Fruit fly (Drosophila melanogaster) whole organism, prepupa: ENCODE data around the gene CG4520.

Source experiments
- Blimp-1 ChIP-seq: fragments of 200-800 bp; sonication (Bioruptor generic); optimal IDR thresholded peaks from 3 replicates; lab custom pipeline; 2017; ENCODE audit warnings: missing biosample characterization, missing genetic modification characterization, mild to moderate bottlenecking, moderate library complexity, missing genetic modification reagents
- CG10669 ChIP-seq: fragments of 200-800 bp; sonication (Bioruptor generic); optimal IDR thresholded peaks from 3 replicates; lab custom pipeline; 2018; ENCODE audit warnings: missing biosample characterization, mild to moderate bottlenecking, missing genetic modification characterization, moderate library complexity
- CG11762 ChIP-seq: fragments of 200-800 bp; sonication (Bioruptor generic); optimal IDR thresholded peaks from 3 replicates; lab custom pipeline; 2016; ENCODE audit warnings: missing biosample characterization, missing genetic modification characterization; ENCODE audit not compliant: insufficient read depth
- CG11902 ChIP-seq: fragments of 200-800 bp; sonication (Bioruptor generic); optimal IDR thresholded peaks from 3 replicates; lab custom pipeline; 2016; ENCODE audit warnings: missing biosample characterization, missing genetic modification characterization
- CG15336 ChIP-seq: fragments of 200-800 bp; sonication (Bioruptor generic); IDR thresholded peaks from 2 replicates; pipeline ENCODE4 v1.3.6; 2022; ENCODE audit warnings: missing biosample characterization, missing genetic modification characterization
- CG1621 ChIP-seq: fragments of 200-800 bp; sonication (Bioruptor generic); optimal IDR thresholded peaks from 3 replicates; lab custom pipeline; 2018; ENCODE audit warnings: missing biosample characterization, mild to moderate bottlenecking, missing genetic modification characterization
- CG16779 ChIP-seq: fragments of 200-800 bp; sonication (Bioruptor generic); optimal IDR thresholded peaks from 3 replicates; lab custom pipeline; 2017; ENCODE audit warnings: missing biosample characterization, mild to moderate bottlenecking, missing genetic modification characterization
- CG3032 ChIP-seq: fragments of 200-800 bp; optimal IDR thresholded peaks from 2 replicates; lab custom pipeline; 2019; ENCODE audit warnings: missing biosample characterization, mild to moderate bottlenecking, missing genetic modification characterization, moderate library complexity
- CG31627 ChIP-seq: fragments of 200-800 bp; sonication (Bioruptor generic); optimal IDR thresholded peaks from 3 replicates; lab custom pipeline; 2016; ENCODE audit warnings: missing biosample characterization, missing genetic modification characterization
- CG34406 ChIP-seq: fragments of 200-800 bp; sonication (Bioruptor generic); optimal IDR thresholded peaks from 3 replicates; lab custom pipeline; 2016; ENCODE audit warnings: missing biosample characterization, missing genetic modification characterization
- CG3919 ChIP-seq: fragments of 200-800 bp; sonication (Bioruptor generic); optimal IDR thresholded peaks from 3 replicates; lab custom pipeline; 2016; ENCODE audit warnings: missing biosample characterization, missing genetic modification characterization
- CG4318 ChIP-seq: fragments of 200-800 bp; sonication (Bioruptor generic); optimal IDR thresholded peaks from 3 replicates; lab custom pipeline; 2017; ENCODE audit warnings: missing biosample characterization, mild to moderate bottlenecking, missing genetic modification characterization
- CG6163 ChIP-seq: fragments of 200-800 bp; sonication (Bioruptor generic); IDR thresholded peaks from 3 replicates; pipeline ENCODE4 v1.3.6; 2022; ENCODE audit warnings: missing biosample characterization, missing genetic modification characterization
- CG6276 ChIP-seq: fragments of 200-800 bp; sonication (Bioruptor generic); optimal IDR thresholded peaks from 2 replicates; lab custom pipeline; 2017; ENCODE audit warnings: missing biosample characterization, mild to moderate bottlenecking, missing genetic modification characterization
- CG6792 ChIP-seq: fragments of 200-800 bp; sonication (Bioruptor generic); optimal IDR thresholded peaks from 3 replicates; lab custom pipeline; 2016; ENCODE audit warnings: missing biosample characterization, missing genetic modification characterization
- CG6808 ChIP-seq: fragments of 200-800 bp; sonication (Bioruptor generic); optimal IDR thresholded peaks from 3 replicates; lab custom pipeline; 2017; ENCODE audit warnings: missing biosample characterization, missing genetic modification characterization, mild to moderate bottlenecking, moderate library complexity, missing genetic modification reagents
- CG7368 ChIP-seq: fragments of 200-800 bp; sonication (Bioruptor generic); optimal IDR thresholded peaks from 3 replicates; lab custom pipeline; 2016; ENCODE audit warnings: missing biosample characterization, missing genetic modification characterization
- CG8319 ChIP-seq: fragments of 200-800 bp; sonication (Bioruptor generic); optimal IDR thresholded peaks from 3 replicates; lab custom pipeline; 2016; ENCODE audit warnings: missing biosample characterization, missing genetic modification characterization
- CG8632 ChIP-seq: fragments of 200-800 bp; sonication (Bioruptor generic); optimal IDR thresholded peaks from 3 replicates; lab custom pipeline; 2016; ENCODE audit warnings: missing biosample characterization, missing genetic modification characterization
- CG9139 ChIP-seq: fragments of 200-800 bp; sonication (Bioruptor generic); optimal IDR thresholded peaks from 3 replicates; lab custom pipeline; 2017; ENCODE audit warnings: missing biosample characterization, mild to moderate bottlenecking, missing genetic modification characterization
- Eip75B ChIP-seq: fragments of 200-800 bp; sonication (Bioruptor generic); optimal IDR thresholded peaks from 3 replicates; lab custom pipeline; 2016; ENCODE audit warnings: missing biosample characterization, missing genetic modification characterization
- Eip78C ChIP-seq: fragments of 200-800 bp; sonication (Bioruptor generic); peaks from one replicate; lab custom pipeline; 2016; ENCODE audit warnings: missing biosample characterization, missing genetic modification characterization
- Eip93F ChIP-seq: fragments of 200-800 bp; sonication (Bioruptor generic); optimal IDR thresholded peaks from 2 replicates; lab custom pipeline; 2016; ENCODE audit warnings: missing biosample characterization, mild to moderate bottlenecking, missing genetic modification characterization
- Ets21C ChIP-seq: fragments of 200-800 bp; sonication (Bioruptor generic); optimal IDR thresholded peaks from 3 replicates; lab custom pipeline; 2016; ENCODE audit warnings: missing biosample characterization, missing genetic modification characterization
- Ets96B ChIP-seq: fragments of 200-800 bp; optimal IDR thresholded peaks from 2 replicates; lab custom pipeline; 2019; ENCODE audit warnings: missing biosample characterization, mild to moderate bottlenecking, missing genetic modification characterization, moderate library complexity
- Gug ChIP-seq: fragments of 200-800 bp; sonication (Bioruptor generic); IDR thresholded peaks from 2 replicates; pipeline ENCODE4 v1.3.6; 2022; ENCODE audit warnings: missing biosample characterization, missing genetic modification characterization
- Hr38 ChIP-seq: sonication (Bioruptor generic); optimal IDR thresholded peaks from 2 replicates; lab custom pipeline; 2016; ENCODE audit warnings: missing biosample characterization, missing genetic modification characterization
- Hr4 ChIP-seq: fragments of 200-800 bp; sonication (Bioruptor generic); optimal IDR thresholded peaks from 3 replicates; lab custom pipeline; 2016; ENCODE audit warnings: missing biosample characterization, missing genetic modification characterization
- Met ChIP-seq: fragments of 200-800 bp; sonication (Bioruptor generic); optimal IDR thresholded peaks from 3 replicates; lab custom pipeline; 2016; ENCODE audit warnings: missing biosample characterization, missing genetic modification characterization
- Smox ChIP-seq: fragments of 200-800 bp; sonication (Bioruptor generic); optimal IDR thresholded peaks from 3 replicates; lab custom pipeline; 2016; ENCODE audit warnings: missing biosample characterization, missing genetic modification characterization
- Sox102F ChIP-seq: fragments of 200-800 bp; sonication (Bioruptor generic); optimal IDR thresholded peaks from 2 replicates; lab custom pipeline; 2016; ENCODE audit warnings: missing biosample characterization, mild to moderate bottlenecking, missing genetic modification characterization
- Sox15 ChIP-seq: fragments of 200-800 bp; sonication (Bioruptor generic); optimal IDR thresholded peaks from 3 replicates; lab custom pipeline; 2016; ENCODE audit warnings: missing biosample characterization, missing genetic modification characterization
- acj6 ChIP-seq: fragments of 200-800 bp; sonication (Bioruptor generic); optimal IDR thresholded peaks from 3 replicates; lab custom pipeline; 2016; ENCODE audit warnings: missing biosample characterization, missing genetic modification characterization
- cyc ChIP-seq: fragments of 200-800 bp; sonication (Bioruptor generic); optimal IDR thresholded peaks from 3 replicates; lab custom pipeline; 2016; ENCODE audit warnings: missing biosample characterization, missing genetic modification characterization
- dac ChIP-seq: fragments of 200-800 bp; sonication (Bioruptor generic); optimal IDR thresholded peaks from 2 replicates; lab custom pipeline; 2017; ENCODE audit warnings: missing biosample characterization, mild to moderate bottlenecking, missing genetic modification characterization
- esn ChIP-seq: fragments of 200-800 bp; sonication (Bioruptor generic); optimal IDR thresholded peaks from 2 replicates; lab custom pipeline; 2016; ENCODE audit warnings: missing biosample characterization, mild to moderate bottlenecking, missing genetic modification characterization, moderate library complexity
- fd59A ChIP-seq: fragments of 200-800 bp; sonication (Bioruptor generic); optimal IDR thresholded peaks from 2 replicates; lab custom pipeline; 2017; ENCODE audit warnings: missing biosample characterization, mild to moderate bottlenecking, missing genetic modification characterization, missing genetic modification reagents
- fkh ChIP-seq: fragments of 200-800 bp; sonication (Bioruptor generic); optimal IDR thresholded peaks from 3 replicates; lab custom pipeline; 2017; ENCODE audit warnings: missing biosample characterization, mild to moderate bottlenecking, missing genetic modification characterization, moderate library complexity
- lz ChIP-seq: fragments of 200-800 bp; sonication (Bioruptor generic); optimal IDR thresholded peaks from 3 replicates; lab custom pipeline; 2016; ENCODE audit warnings: missing biosample characterization, missing genetic modification characterization
- net ChIP-seq: fragments of 200-800 bp; sonication (Bioruptor generic); optimal IDR thresholded peaks from 3 replicates; lab custom pipeline; 2016; ENCODE audit warnings: missing biosample characterization, missing genetic modification characterization
- pdm3 ChIP-seq: fragments of 200-800 bp; sonication (Bioruptor generic); optimal IDR thresholded peaks from 3 replicates; lab custom pipeline; 2016; ENCODE audit warnings: missing biosample characterization, missing genetic modification characterization
- salr ChIP-seq, 2 experiments: fragments of 200-800 bp; sonication (Bioruptor generic); optimal IDR thresholded peaks; 3 replicates each; lab custom pipeline; 2016 to 2018; ENCODE audit warnings: missing biosample characterization in 2 of 2, missing genetic modification characterization in 2 of 2, mild to moderate bottlenecking in 1 of 2
- spab ChIP-seq: fragments of 200-800 bp; sonication (Bioruptor generic); optimal IDR thresholded peaks from 2 replicates; lab custom pipeline; 2017; ENCODE audit warnings: missing biosample characterization, mild to moderate bottlenecking, missing genetic modification characterization, missing genetic modification reagents
- svp ChIP-seq: fragments of 200-800 bp; sonication (Bioruptor generic); peaks from one replicate; lab custom pipeline; 2016; ENCODE audit warnings: missing biosample characterization, missing genetic modification characterization
- topi ChIP-seq: fragments of 200-800 bp; sonication (Bioruptor generic); optimal IDR thresholded peaks from 3 replicates; lab custom pipeline; 2016; ENCODE audit warnings: missing biosample characterization, missing genetic modification characterization
- vri ChIP-seq: fragments of 200-800 bp; sonication (Bioruptor generic); optimal IDR thresholded peaks from 3 replicates; lab custom pipeline; 2016; ENCODE audit warnings: missing biosample characterization, mild to moderate bottlenecking, missing genetic modification characterization

CG4520 gene

DNA sequence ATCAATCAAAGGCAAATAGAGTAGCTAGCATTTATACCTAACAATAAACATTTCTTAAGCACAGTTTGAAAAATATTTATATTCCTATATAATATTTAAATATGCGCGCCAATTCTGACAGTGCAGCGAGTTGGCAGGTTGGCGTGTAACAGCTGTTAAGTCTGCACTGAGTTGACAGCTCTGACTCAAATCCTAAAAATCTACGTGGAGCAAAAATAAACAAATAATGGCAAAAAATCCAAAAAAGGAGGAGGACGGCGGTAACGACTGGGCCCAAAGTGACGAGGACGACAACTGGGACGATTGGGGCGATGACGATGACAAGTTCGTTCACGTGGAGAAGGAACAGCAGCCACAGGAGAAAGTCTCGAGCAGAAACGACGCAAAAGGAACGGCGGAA is 42.1 kb downstream of the CG4520 start, which contains the start of gene CG9590:
Gene CG9590, plus strand, starts transcription at position 166 of the 400 bp plus-strand sequence.
- TF ChIP-seq pdm3 (no peak), Met (GFP tag; lab: Kevin White, UChicago) (no peak), CG6792 (GFP tag; lab: Kevin White, UChicago) (no peak), CG11762 (GFP tag; lab: Kevin White, UChicago) (no peak), topi (GFP tag; lab: Kevin White, UChicago) (no peak), CG34406 (GFP tag; lab: Kevin White, UChicago) (no peak), salr (GFP tag; optimal IDR thresholded peaks at IDR 0.05; lab: Kevin White, UChicago) (no peak), Gug (GFP tag; lab: Robert Waterston, UW) (no peak), CG8632 (GFP tag; lab: Kevin White, UChicago) (no peak), Hr38 (no peak), Blimp-1 (no peak), Eip78C (no peak), Smox (GFP tag; lab: Kevin White, UChicago) (no peak), Ets96B (tag; lab: Kevin White, UChicago) (no peak), fd59A (GFP tag; lab: Kevin White, UChicago) (no peak), Eip75B (no peak), Hr4 (GFP tag; lab: Kevin White, UChicago) (no peak), vri (no peak), CG10669 (GFP tag; lab: Kevin White, UChicago) (no peak), Sox15 (no peak)

DNA sequence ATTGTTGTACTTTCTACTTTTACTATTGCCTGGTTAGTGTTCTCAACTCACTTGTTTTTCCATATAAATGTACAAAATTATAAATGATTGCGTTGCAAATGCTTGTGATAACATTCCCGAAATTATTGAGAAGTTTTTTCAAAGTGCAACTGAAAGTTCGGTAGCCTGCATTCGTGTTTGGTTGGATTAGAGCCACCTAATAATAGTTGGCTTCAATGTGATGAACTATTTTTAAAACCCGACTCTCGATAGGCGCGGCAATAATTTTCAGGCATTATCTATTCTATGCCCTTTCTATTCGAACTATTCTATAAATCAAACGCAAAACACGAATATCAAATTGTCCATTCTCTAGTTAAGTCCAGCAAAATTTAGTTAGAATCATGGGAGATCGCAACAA is 43.8 kb downstream of the CG4520 start, which contains the start of gene Uros2:
Gene Uros2, plus strand, starts transcription at position 301 of the 400 bp plus-strand sequence.
- TF ChIP-seq cyc (GFP tag; lab: Kevin White, UChicago) (no peak), Smox (GFP tag; lab: Kevin White, UChicago) (no peak), Met (GFP tag; lab: Kevin White, UChicago) (no peak), CG8319 (no peak), svp (GFP tag; lab: Kevin White, UChicago) (no peak), fkh (GFP tag; lab: Kevin White, UChicago) (no peak), CG6808 (no peak), Eip93F (GFP tag; lab: Kevin White, UChicago) (no peak), Ets21C (no peak), CG9139 (GFP tag; lab: Kevin White, UChicago) (no peak), CG3032 (tag; lab: Kevin White, UChicago) (no peak), CG31627 (GFP tag; lab: Kevin White, UChicago) (no peak), CG3919 (no peak), CG11762 (GFP tag; lab: Kevin White, UChicago) (no peak), vri (no peak), topi (GFP tag; lab: Kevin White, UChicago) (no peak), Hr4 (GFP tag; lab: Kevin White, UChicago) (no peak)

DNA sequence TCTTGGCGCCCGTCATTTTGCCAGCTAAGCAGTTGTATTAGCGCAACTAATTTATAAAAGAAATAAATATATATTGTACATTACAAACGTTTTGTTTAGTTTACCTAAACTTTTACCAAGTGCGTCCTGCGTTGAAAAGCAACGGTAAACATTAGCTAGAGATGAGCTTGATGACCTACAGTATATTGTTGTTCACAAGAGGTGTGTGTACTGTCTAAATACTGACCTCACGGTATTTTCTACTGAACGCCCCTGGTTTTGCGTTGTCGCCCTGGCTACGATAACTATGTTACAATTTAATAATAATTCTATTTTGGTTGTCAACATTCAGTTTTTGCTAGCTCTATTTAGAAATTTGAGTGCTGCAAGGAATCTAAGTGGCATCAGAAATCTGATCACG is 48.0 kb downstream of the CG4520 start, which contains the start of gene Acyp2:
Gene Acyp2, plus strand, starts transcription at position 262 of the 400 bp plus-strand sequence.
- peak; percentile 32 for TF ChIP-seq lz (GFP tag; lab: Kevin White, UChicago)
- TF ChIP-seq pdm3 = peak; percentile 30
- peak; percentile 22 for TF ChIP-seq CG3919
- TF ChIP-seq Gug (GFP tag; lab: Robert Waterston, UW) = no peak
- TF ChIP-seq CG6276 (GFP tag; lab: Kevin White, UChicago) = no peak
- TF ChIP-seq Hr4 (GFP tag; lab: Kevin White, UChicago) = peak; percentile 0
- peak; percentile 26 for TF ChIP-seq esn (GFP tag; lab: Kevin White, UChicago)
- TF ChIP-seq CG7368 = no peak
- no peak for TF ChIP-seq net (GFP tag; lab: Kevin White, UChicago)
- no peak for TF ChIP-seq acj6 (GFP tag; lab: Kevin White, UChicago)
- no peak for TF ChIP-seq CG4318 (GFP tag; lab: Kevin White, UChicago)
- no peak for TF ChIP-seq CG10669 (GFP tag; lab: Kevin White, UChicago)
- TF ChIP-seq vri = no peak
- no peak for TF ChIP-seq Blimp-1
- TF ChIP-seq CG1621 (tag; lab: Kevin White, UChicago) = no peak
- TF ChIP-seq CG11902 (GFP tag; lab: Kevin White, UChicago) = no peak
- TF ChIP-seq fkh (GFP tag; lab: Kevin White, UChicago) = peak; percentile 62
- TF ChIP-seq CG8632 (GFP tag; lab: Kevin White, UChicago) = no peak
- TF ChIP-seq Hr38 = no peak
- TF ChIP-seq dac (GFP tag; lab: Kevin White, UChicago) = no peak
- no peak for TF ChIP-seq spab
- TF ChIP-seq Smox (GFP tag; lab: Kevin White, UChicago) = peak; percentile 22
- TF ChIP-seq CG15336 (GFP tag; lab: Robert Waterston, UW) = no peak
- no peak for TF ChIP-seq CG16779
- no peak for TF ChIP-seq Ets96B (tag; lab: Kevin White, UChicago)
- TF ChIP-seq CG9139 (GFP tag; lab: Kevin White, UChicago) = no peak
- peak; percentile 7 for TF ChIP-seq Met (GFP tag; lab: Kevin White, UChicago)
- TF ChIP-seq CG6163 (GFP tag; lab: Robert Waterston, UW) = no peak; the same call in 2 of the 3 replicates
- no peak for TF ChIP-seq Sox102F (GFP tag; lab: Kevin White, UChicago)
- no peak for TF ChIP-seq Ets21C
- TF ChIP-seq CG34406 (GFP tag; lab: Kevin White, UChicago) = no peak
- TF ChIP-seq Eip75B = no peak
